Worm (Caenorhabditis elegans) whole organism, mixed stage, embryonic: ENCODE data around the gene F10E7.6.

Experiments
- M03D4.4 ChIP-seq: sonication (generic microtip); optimal IDR thresholded peaks from 2 replicates; lab custom pipeline; 2017; ENCODE audit warnings: mild to moderate bottlenecking, missing genetic modification characterization, missing compliant biosample characterization
- bed-3 ChIP-seq: fragments of 200-800 bp; sonication (Bioruptor generic); optimal IDR thresholded peaks from 3 replicates; lab custom pipeline; 2018; ENCODE audit warnings: mild to moderate bottlenecking, missing genetic modification characterization, moderate library complexity, missing compliant biosample characterization
- blmp-1 ChIP-seq: fragments of 150-350 bp; optimal IDR thresholded peaks from 2 replicates; lab custom pipeline; 2014; ENCODE audit warnings: missing biosample characterization, missing genetic modification characterization
- ceh-39 ChIP-seq: fragments of 150-350 bp; optimal IDR thresholded peaks from 2 replicates; lab custom pipeline; 2014; ENCODE audit warnings: missing biosample characterization, missing genetic modification characterization
- ceh-43 ChIP-seq: fragments of 200-800 bp; sonication (Bioruptor generic); optimal IDR thresholded peaks from 2 replicates; lab custom pipeline; 2018; ENCODE audit warnings: mild to moderate bottlenecking, missing genetic modification characterization, moderate library complexity, missing compliant biosample characterization
- ceh-83 ChIP-seq: fragments of 200-800 bp; sonication (Bioruptor generic); optimal IDR thresholded peaks from 2 replicates; lab custom pipeline; 2018; ENCODE audit warnings: mild to moderate bottlenecking, missing genetic modification characterization, missing compliant biosample characterization
- ces-1 ChIP-seq: fragments of 150-350 bp; optimal IDR thresholded peaks from 2 replicates; lab custom pipeline; 2014; ENCODE audit warnings: missing biosample characterization, missing genetic modification reagents, missing genetic modification characterization
- cnd-1 ChIP-seq: fragments of 200-800 bp; sonication (Bioruptor generic); optimal IDR thresholded peaks from 2 replicates; lab custom pipeline; 2018; ENCODE audit warnings: mild to moderate bottlenecking, missing genetic modification characterization, missing compliant biosample characterization
- drap-1 ChIP-seq: fragments of 200-800 bp; sonication (Bioruptor generic); optimal IDR thresholded peaks from 3 replicates; lab custom pipeline; 2018; ENCODE audit warnings: mild to moderate bottlenecking, missing genetic modification characterization, missing compliant biosample characterization
- elt-1 ChIP-seq: sonication (generic microtip); optimal IDR thresholded peaks from 2 replicates; lab custom pipeline; 2017; ENCODE audit warnings: missing genetic modification characterization, mild to moderate bottlenecking, missing compliant biosample characterization, antibody characterized with exemption, moderate library complexity, borderline replicate concordance; ENCODE audit not compliant: insufficient read depth
- elt-3 ChIP-seq: fragments of 150-350 bp; optimal IDR thresholded peaks from 2 replicates; lab custom pipeline; 2014; ENCODE audit warnings: missing biosample characterization, missing genetic modification characterization
- flh-1 ChIP-seq: fragments of 200-800 bp; sonication (Bioruptor generic); optimal IDR thresholded peaks from 2 replicates; lab custom pipeline; 2018; ENCODE audit warnings: mild to moderate bottlenecking, missing genetic modification characterization, moderate library complexity, missing compliant biosample characterization
- ham-2 ChIP-seq: fragments of 200-800 bp; sonication (Bioruptor generic); optimal IDR thresholded peaks from 2 replicates; lab custom pipeline; 2018; ENCODE audit warnings: mild to moderate bottlenecking, missing genetic modification characterization, missing compliant biosample characterization
- hlh-1 ChIP-seq: fragments of 150-350 bp; optimal IDR thresholded peaks from 2 replicates; lab custom pipeline; 2014; ENCODE audit warnings: missing biosample characterization, missing genetic modification reagents, missing genetic modification characterization
- lin-13 ChIP-seq: fragments of 150-350 bp; optimal IDR thresholded peaks from 2 replicates; lab custom pipeline; 2014; ENCODE audit warnings: missing biosample characterization, missing genetic modification characterization
- lin-32 ChIP-seq: fragments of 200-800 bp; sonication (Bioruptor generic); optimal IDR thresholded peaks from 2 replicates; lab custom pipeline; 2018; ENCODE audit warnings: mild to moderate bottlenecking, missing genetic modification characterization, missing compliant biosample characterization
- lsy-2 ChIP-seq: fragments of 150-350 bp; optimal IDR thresholded peaks from 2 replicates; lab custom pipeline; 2014; ENCODE audit warnings: missing biosample characterization, missing genetic modification characterization
- mab-5 ChIP-seq: fragments of 150-350 bp; optimal IDR thresholded peaks from 2 replicates; lab custom pipeline; 2014; ENCODE audit warnings: missing biosample characterization, missing genetic modification characterization
- mep-1 ChIP-seq: fragments of 150-350 bp; optimal IDR thresholded peaks from 2 replicates; lab custom pipeline; 2017; ENCODE audit warnings: missing biosample characterization, missing genetic modification reagents, missing genetic modification characterization, inconsistent platforms
- mls-2 ChIP-seq: sonication (generic microtip); optimal IDR thresholded peaks from 2 replicates; lab custom pipeline; 2016; ENCODE audit warnings: mild to moderate bottlenecking, missing genetic modification characterization, moderate library complexity, missing compliant biosample characterization
- nhr-12 ChIP-seq: fragments of 150-350 bp; optimal IDR thresholded peaks from 2 replicates; lab custom pipeline; 2014; ENCODE audit warnings: missing biosample characterization, missing genetic modification characterization
- nhr-2 ChIP-seq: fragments of 150-350 bp; optimal IDR thresholded peaks from 2 replicates; lab custom pipeline; 2014; ENCODE audit warnings: missing biosample characterization, missing genetic modification characterization
- nhr-237 ChIP-seq: fragments of 150-350 bp; optimal IDR thresholded peaks from 2 replicates; lab custom pipeline; 2014; ENCODE audit warnings: missing biosample characterization, missing genetic modification characterization
- nhr-28 ChIP-seq: fragments of 150-350 bp; optimal IDR thresholded peaks from 2 replicates; lab custom pipeline; 2014; ENCODE audit warnings: missing biosample characterization, missing genetic modification characterization
- nhr-76 ChIP-seq: sonication (generic microtip); optimal IDR thresholded peaks from 2 replicates; lab custom pipeline; 2017; ENCODE audit warnings: missing biosample characterization, missing genetic modification characterization
- pha-4 ChIP-seq: fragments of 150-350 bp; optimal IDR thresholded peaks from 2 replicates; lab custom pipeline; 2018; ENCODE audit warnings: missing biosample characterization, missing genetic modification reagents, missing genetic modification characterization
- sem-2 ChIP-seq: fragments of 200-800 bp; sonication (Bioruptor generic); optimal IDR thresholded peaks from 2 replicates; lab custom pipeline; 2018; ENCODE audit warnings: mild to moderate bottlenecking, missing genetic modification characterization, missing compliant biosample characterization
- snpc-4 ChIP-seq: fragments of 150-350 bp; optimal IDR thresholded peaks from 2 replicates; lab custom pipeline; 2014; ENCODE audit warnings: missing biosample characterization, missing genetic modification characterization
- sptf-1 ChIP-seq: sonication (generic microtip); optimal IDR thresholded peaks from 2 replicates; lab custom pipeline; 2017; ENCODE audit warnings: mild to moderate bottlenecking, missing genetic modification characterization, moderate library complexity, missing compliant biosample characterization
- tbx-8 ChIP-seq: fragments of 200-800 bp; sonication (Bioruptor generic); optimal IDR thresholded peaks from 2 replicates; lab custom pipeline; 2018; ENCODE audit warnings: mild to moderate bottlenecking, missing genetic modification characterization, moderate library complexity, missing compliant biosample characterization
- unc-120 ChIP-seq: sonication (generic microtip); optimal IDR thresholded peaks from 2 replicates; lab custom pipeline; 2017; ENCODE audit warnings: missing genetic modification characterization, missing compliant biosample characterization; ENCODE audit not compliant: poor library complexity, severe bottlenecking
- unc-39 ChIP-seq: fragments of 150-350 bp; optimal IDR thresholded peaks from 2 replicates; lab custom pipeline; 2014; ENCODE audit warnings: missing biosample characterization, missing genetic modification characterization
- unc-62 ChIP-seq: fragments of 150-350 bp; optimal IDR thresholded peaks from 2 replicates; lab custom pipeline; 2014; ENCODE audit warnings: missing biosample characterization, missing genetic modification reagents, missing genetic modification characterization
- zip-8 ChIP-seq: fragments of 150-350 bp; optimal IDR thresholded peaks from 2 replicates; lab custom pipeline; 2014; ENCODE audit warnings: missing biosample characterization, missing genetic modification characterization
- ztf-11 ChIP-seq: fragments of 150-350 bp; optimal IDR thresholded peaks from 2 replicates; lab custom pipeline; 2014; ENCODE audit warnings: missing biosample characterization, missing genetic modification characterization

The F10E7.6 gene

ce11 chrII:7111012-7111656 lies 1.7 kb upstream of the F10E7.6 start:
- TF ChIP-seq ces-1: peak; percentile 59
- no peak for TF ChIP-seq snpc-4
- no peak for TF ChIP-seq blmp-1

DNA sequence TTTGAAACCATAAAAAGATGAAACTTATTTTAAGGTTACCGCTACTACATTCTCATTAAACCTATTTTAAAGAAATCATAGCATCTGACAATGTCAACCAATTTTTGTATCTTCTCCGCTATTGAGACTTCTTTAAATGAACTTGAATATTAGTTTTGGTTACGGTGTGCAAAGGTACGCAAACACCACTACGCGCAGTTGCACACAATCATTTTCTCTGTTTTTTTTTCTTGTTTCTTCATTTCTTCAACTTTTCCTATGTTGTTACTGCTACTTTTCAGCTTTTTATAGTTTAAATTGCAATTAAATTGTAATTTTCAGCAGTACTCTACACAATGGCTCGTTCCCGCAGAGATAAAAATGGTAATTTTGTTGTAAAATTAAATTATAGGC lies 1.2 kb upstream of the F10E7.6 start, which contains the start of gene F10E7.5:
F10E7.5 (plus strand) TSS at position 322 of the 393 bp plus-strand sequence.
- TF ChIP-seq bed-3 (no peak), sptf-1 (no peak), sem-2 (GFP tag; lab: Kevin White, UChicago) (no peak), mls-2 (tag; lab: Kevin White, UChicago) (no peak), nhr-12 (tag; lab: Kevin White, UChicago) (no peak), pha-4 (tag; lab: Kevin White, UChicago) (no peak), cnd-1 (no peak), drap-1 (no peak), hlh-1 (no peak), mep-1 (tag; lab: Kevin White, UChicago) (peak; percentile 24), nhr-76 (tag; lab: Kevin White, UChicago) (no peak), lin-13 (tag; lab: Kevin White, UChicago) (peak; percentile 57), zip-8 (tag; lab: Kevin White, UChicago) (no peak), elt-3 (tag; lab: Kevin White, UChicago) (no peak), elt-1 (no peak), ceh-43 (GFP tag; lab: Kevin White, UChicago) (no peak), ceh-39 (tag; lab: Kevin White, UChicago) (no peak), M03D4.4 (tag; lab: Kevin White, UChicago) (no peak), nhr-28 (tag; lab: Kevin White, UChicago) (no peak), mab-5 (tag; lab: Kevin White, UChicago) (no peak), ztf-11 (no peak), ceh-83 (GFP tag; lab: Kevin White, UChicago) (peak; percentile 14), blmp-1 (no peak), unc-62 (GFP tag; lab: Kevin White, UChicago) (peak; percentile 3), unc-120 (tag; lab: Kevin White, UChicago) (peak; percentile 22), tbx-8 (no peak), snpc-4 (no peak), nhr-2 (no peak), lin-32 (GFP tag; lab: Kevin White, UChicago) (no peak), lsy-2 (tag; lab: Kevin White, UChicago) (peak; percentile 98), flh-1 (GFP tag; lab: Kevin White, UChicago) (no peak), ces-1 (no peak), ham-2 (GFP tag; lab: Kevin White, UChicago) (no peak), unc-39 (tag; lab: Kevin White, UChicago) (no peak), nhr-237 (tag; lab: Kevin White, UChicago) (peak; percentile 37)

- TF ChIP-seq unc-39 (tag; lab: Kevin White, UChicago) (no peak), flh-1 (GFP tag; lab: Kevin White, UChicago) (no peak), nhr-76 (tag; lab: Kevin White, UChicago) (no peak), ceh-83 (GFP tag; lab: Kevin White, UChicago) (no peak), elt-3 (tag; lab: Kevin White, UChicago) (no peak), nhr-2 (no peak), ceh-43 (GFP tag; lab: Kevin White, UChicago) (no peak), snpc-4 (no peak), lsy-2 (tag; lab: Kevin White, UChicago) (no peak), unc-62 (GFP tag; lab: Kevin White, UChicago) (no peak)
These were observed 2.8 kb downstream of the F10E7.6 start, which contains the start of gene cutl-5 for ce11 chrII:7115638-7116037. TSS of gene cutl-5 (minus strand) at chrII:7115906.

DNA sequence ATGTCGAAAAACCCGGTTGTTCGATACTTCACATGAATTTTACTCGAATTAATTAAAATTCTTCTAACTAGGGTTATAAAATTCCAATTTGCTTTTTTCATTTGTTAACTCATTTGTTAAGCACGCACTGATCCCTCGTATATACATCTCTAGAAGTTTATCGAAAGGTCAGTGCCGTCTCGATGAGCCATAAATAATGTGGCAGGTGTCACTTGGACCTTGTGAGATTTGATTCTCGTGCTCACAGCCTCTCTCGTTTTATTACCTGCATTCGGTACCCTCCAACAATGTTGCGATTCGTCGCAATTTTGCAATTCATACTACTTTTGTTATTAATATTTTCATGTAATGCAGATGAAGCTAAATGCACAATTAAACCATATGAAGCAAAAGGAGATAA lies 3.5 kb downstream of the F10E7.6 start, which contains the start of gene spon-1:
spon-1 (plus strand) TSS at position 208 of the 400 bp plus-strand sequence.
- TF ChIP-seq nhr-2: peak; percentile 46
- no peak for TF ChIP-seq pha-4 (tag; lab: Kevin White, UChicago)
- TF ChIP-seq unc-62 (GFP tag; lab: Kevin White, UChicago): peak; percentile 54
- TF ChIP-seq unc-120 (tag; lab: Kevin White, UChicago): peak; percentile 14
- TF ChIP-seq hlh-1: peak; percentile 73
